Worm (Caenorhabditis elegans) whole organism, early embryonic: ENCODE measurements around the gene clec-228.
"Not testable (repeated sequence)": the region's sequence is repeated elsewhere in the genome, so short reads cannot be mapped to it uniquely, and the experiment has no call there.

Experiments
- B0310.2 ChIP-seq: sonication (generic microtip); optimal IDR thresholded peaks from 2 replicates; lab custom pipeline; 2016; ENCODE audit warnings: mild to moderate bottlenecking, missing genetic modification characterization, missing compliant biosample characterization
- F13C5.2 ChIP-seq: sonication (generic microtip); optimal IDR thresholded peaks from 2 replicates; lab custom pipeline; 2017; ENCODE audit warnings: mild to moderate bottlenecking, missing genetic modification characterization, inconsistent platforms, missing compliant biosample characterization
- aly-1 ChIP-seq: sonication (generic microtip); optimal IDR thresholded peaks from 2 replicates; lab custom pipeline; 2016; ENCODE audit warnings: missing genetic modification characterization, missing compliant biosample characterization
- ama-1 ChIP-seq: fragments of 150-350 bp; optimal IDR thresholded peaks from 2 replicates; lab custom pipeline; 2014
- ceh-13 ChIP-seq: fragments of 200-800 bp; sonication (Bioruptor generic); optimal IDR thresholded peaks from 2 replicates; lab custom pipeline; 2018; ENCODE audit warnings: mild to moderate bottlenecking, missing genetic modification characterization, missing compliant biosample characterization
- ceh-36 ChIP-seq: sonication (generic microtip); optimal IDR thresholded peaks from 2 replicates; lab custom pipeline; 2016; ENCODE audit warnings: missing genetic modification characterization, inconsistent platforms, missing compliant biosample characterization
- ets-7 ChIP-seq: sonication (generic microtip); optimal IDR thresholded peaks from 2 replicates; lab custom pipeline; 2016; ENCODE audit warnings: missing genotype, missing genetic modification characterization, missing compliant biosample characterization
- flt-1 ChIP-seq: fragments of 200-800 bp; sonication (Bioruptor generic); IDR thresholded peaks from 2 replicates; pipeline ENCODE4 v1.3.6; 2022; ENCODE audit warnings: missing genetic modification characterization, missing compliant biosample characterization
- hmbx-1 ChIP-seq: sonication (generic microtip); optimal IDR thresholded peaks from 2 replicates; lab custom pipeline; 2016; ENCODE audit warnings: mild to moderate bottlenecking, missing genetic modification characterization, missing compliant biosample characterization
- hmg-4 ChIP-seq: fragments of 200-800 bp; sonication (Bioruptor generic); optimal IDR thresholded peaks from 2 replicates; lab custom pipeline; 2018; ENCODE audit warnings: mild to moderate bottlenecking, missing genetic modification characterization, missing compliant biosample characterization
- hnd-1 ChIP-seq: sonication (generic microtip); optimal IDR thresholded peaks from 2 replicates; lab custom pipeline; 2016; ENCODE audit warnings: missing genetic modification characterization, missing compliant biosample characterization
- pes-1 ChIP-seq: fragments of 200-800 bp; sonication (Bioruptor generic); IDR thresholded peaks from 2 replicates; pipeline ENCODE4 v1.3.6; 2022; ENCODE audit warnings: missing genetic modification reagents, missing genetic modification characterization, missing compliant biosample characterization
- scrt-1 ChIP-seq: fragments of 200-800 bp; sonication (Bioruptor generic); IDR thresholded peaks from 2 replicates; pipeline ENCODE4 v1.3.6; 2022; ENCODE audit warnings: missing genetic modification characterization, missing compliant biosample characterization
- sea-1 ChIP-seq: fragments of 200-800 bp; sonication (Bioruptor generic); conservative IDR thresholded peaks from 2 replicates; pipeline ENCODE4 v1.3.6; 2022; ENCODE audit warnings: missing genetic modification characterization, missing compliant biosample characterization
- tbx-11 ChIP-seq: fragments of 200-800 bp; sonication (Bioruptor generic); IDR thresholded peaks from 2 replicates; pipeline ENCODE4 v1.3.6; 2022; ENCODE audit warnings: missing genetic modification characterization, missing compliant biosample characterization
- tbx-37 ChIP-seq: fragments of 200-800 bp; sonication (Bioruptor generic); conservative IDR thresholded peaks from 2 replicates; pipeline ENCODE4 v1.3.6; 2022; ENCODE audit warnings: missing genetic modification reagents, missing genetic modification characterization, missing compliant biosample characterization
- tra-4 ChIP-seq: sonication (generic microtip); optimal IDR thresholded peaks from 2 replicates; lab custom pipeline; 2017; ENCODE audit warnings: missing genetic modification characterization, missing compliant biosample characterization

The clec-228 gene

DNA sequence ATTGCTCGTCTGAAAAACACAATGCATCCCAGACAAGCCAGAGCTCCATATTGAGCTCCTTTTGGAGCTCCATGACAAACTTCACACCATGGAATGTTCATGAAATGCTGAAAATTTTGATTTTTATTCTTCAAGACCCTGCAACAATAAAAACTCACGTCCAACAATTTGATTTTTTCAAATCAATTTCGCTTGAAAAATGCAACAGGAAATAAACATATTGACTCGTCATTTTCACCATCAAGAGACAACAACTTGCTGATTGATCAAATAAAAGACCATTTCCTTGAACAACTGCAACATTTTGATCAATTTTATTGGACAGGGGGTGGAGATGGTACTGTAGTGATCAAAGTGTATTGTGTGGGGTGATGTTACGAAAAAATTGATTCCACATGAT lies 30.4 kb upstream of the clec-228 start, which contains the start of gene nhr-269:
Gene nhr-269, minus strand, starts transcription at position 101 of the 400 bp plus-strand sequence.
- TF ChIP-seq F13C5.2 (tag; lab: Kevin White, UChicago) (no peak), hmg-4 (GFP tag; lab: Kevin White, UChicago) (no peak), ceh-13 (GFP tag; lab: Kevin White, UChicago) (no peak), ama-1 (no peak), ceh-36 (tag; lab: Kevin White, UChicago) (no peak), tra-4 (tag; lab: Kevin White, UChicago) (no peak), hnd-1 (tag; lab: Kevin White, UChicago) (no peak), tbx-37 (GFP tag; lab: Robert Waterston, UW) (no peak), B0310.2 (tag; lab: Kevin White, UChicago) (no peak), scrt-1 (no peak), hmbx-1 (tag; lab: Kevin White, UChicago) (no peak), flt-1 (no peak), pes-1 (GFP tag; lab: Robert Waterston, UW) (no peak), ets-7 (tag; lab: Kevin White, UChicago) (no peak), sea-1 (GFP tag; lab: Robert Waterston, UW) (no peak), aly-1 (tag; lab: Kevin White, UChicago) (no peak), tbx-11 (GFP tag; lab: Robert Waterston, UW) (no peak)

DNA sequence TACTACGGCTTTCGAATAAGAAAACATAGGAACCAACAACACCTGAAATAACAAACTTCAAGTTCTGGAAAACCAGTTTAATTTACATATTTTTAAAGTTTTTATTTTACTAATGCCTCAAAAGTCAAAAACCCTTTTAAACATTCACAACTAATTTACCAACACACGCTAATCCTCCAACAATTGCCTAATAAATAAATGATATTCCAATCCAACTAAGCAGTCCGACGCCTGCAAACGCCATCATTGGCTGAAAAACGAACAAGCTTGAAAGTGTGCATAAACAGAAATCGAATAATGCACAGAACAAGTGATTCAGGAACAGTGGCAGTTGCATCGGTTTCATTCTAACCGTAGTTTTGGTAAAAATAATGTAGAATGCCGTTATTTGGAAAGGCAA lies 28.5 kb upstream of the clec-228 start:
- TF ChIP-seq tra-4 (tag; lab: Kevin White, UChicago) (no peak), tbx-37 (GFP tag; lab: Robert Waterston, UW) (no peak), hmbx-1 (tag; lab: Kevin White, UChicago) (no peak)

ce11 chrV:15361412-15361811 lies 22.1 kb upstream of the clec-228 start, which contains the start of gene ech-1.1:
Gene ech-1.1, minus strand, starts transcription at chrV:15361512.
- not testable (repeated sequence) for TF ChIP-seq F13C5.2 (tag; lab: Kevin White, UChicago); pes-1 (GFP tag; lab: Robert Waterston, UW); hnd-1 (tag; lab: Kevin White, UChicago)

DNA sequence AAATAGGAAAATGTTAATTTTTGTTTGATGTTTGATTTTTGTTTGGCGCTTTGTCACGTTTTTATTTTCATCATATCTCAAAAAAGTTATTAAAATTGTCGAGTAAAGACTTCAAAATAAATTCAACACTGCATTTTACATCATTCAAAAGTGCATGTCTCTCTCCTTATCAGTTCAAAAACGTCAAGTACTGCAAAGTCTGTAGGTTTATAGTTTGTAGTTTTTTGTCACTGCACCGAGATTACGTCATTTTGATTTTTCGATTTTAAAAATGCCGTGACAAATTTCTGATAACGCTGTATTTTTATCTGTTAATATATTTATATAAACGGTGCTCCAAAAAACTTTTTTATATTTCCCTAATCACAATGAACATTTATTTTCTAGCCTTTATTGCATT lies 15.4 kb upstream of the clec-228 start, which contains the start of gene C29F3.7:
Gene C29F3.7, plus strand, starts transcription at position 254 of the 400 bp plus-strand sequence.
- TF ChIP-seq ceh-13 (GFP tag; lab: Kevin White, UChicago) (no peak), hmg-4 (GFP tag; lab: Kevin White, UChicago) (no peak), ama-1 (no peak), pes-1 (GFP tag; lab: Robert Waterston, UW) (no peak), B0310.2 (tag; lab: Kevin White, UChicago) (no peak), hnd-1 (tag; lab: Kevin White, UChicago) (no peak), tra-4 (tag; lab: Kevin White, UChicago) (no peak), tbx-11 (GFP tag; lab: Robert Waterston, UW) (no peak), tbx-37 (GFP tag; lab: Robert Waterston, UW) (no peak), sea-1 (GFP tag; lab: Robert Waterston, UW) (no peak), flt-1 (no peak), aly-1 (tag; lab: Kevin White, UChicago) (no peak), ceh-36 (tag; lab: Kevin White, UChicago) (no peak), ets-7 (tag; lab: Kevin White, UChicago) (no peak)

DNA sequence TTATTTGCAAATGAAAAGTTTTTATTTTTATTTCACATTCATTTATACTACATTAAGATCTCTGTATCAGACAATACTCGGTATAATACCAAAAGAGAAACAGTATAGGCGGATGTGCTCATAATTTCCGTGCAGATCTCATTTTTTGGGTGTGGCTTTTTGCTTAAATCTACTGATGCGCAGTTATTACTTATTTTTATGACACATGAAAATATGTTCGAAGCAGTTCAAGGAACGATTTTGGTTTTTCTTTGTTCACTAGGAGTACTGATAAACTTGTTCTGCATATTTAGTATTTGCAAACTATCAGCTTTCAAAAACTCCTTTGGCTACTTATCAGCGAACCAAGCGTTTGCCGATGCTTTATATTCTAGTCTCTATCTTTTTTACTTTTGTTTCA lies 13.1 kb upstream of the clec-228 start, which contains the start of gene srx-58:
Gene srx-58, plus strand, starts transcription at position 301 of the 400 bp plus-strand sequence.
- TF ChIP-seq ceh-13 (GFP tag; lab: Kevin White, UChicago) (no peak), hmg-4 (GFP tag; lab: Kevin White, UChicago) (no peak), ets-7 (tag; lab: Kevin White, UChicago) (no peak), scrt-1 (no peak), sea-1 (GFP tag; lab: Robert Waterston, UW) (no peak), hnd-1 (tag; lab: Kevin White, UChicago) (no peak), tbx-11 (GFP tag; lab: Robert Waterston, UW) (no peak)

DNA sequence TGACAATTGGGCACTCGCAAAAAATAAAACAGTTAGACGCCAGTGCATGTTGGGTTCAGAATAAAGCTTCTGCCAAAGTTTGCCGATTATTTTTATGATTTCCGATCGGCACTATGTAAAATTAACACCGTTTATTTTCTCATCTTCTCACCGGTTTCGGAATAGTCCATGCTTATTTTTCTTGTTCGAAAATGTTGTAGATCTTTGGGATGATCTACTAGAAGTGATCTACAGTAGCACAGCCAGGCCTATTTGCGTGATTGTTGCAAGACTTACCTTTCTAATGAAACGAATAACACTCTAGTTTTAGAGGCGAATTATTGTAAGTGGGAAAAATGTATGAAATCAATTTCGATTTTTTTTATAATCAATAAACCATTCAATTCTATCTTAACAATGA lies 11.4 kb upstream of the clec-228 start, which contains the start of gene clec-231:
Gene clec-231, minus strand, starts transcription at position 101 of the 400 bp plus-strand sequence.
- no peak for TF ChIP-seq aly-1 (tag; lab: Kevin White, UChicago)
- TF ChIP-seq ceh-13 (GFP tag; lab: Kevin White, UChicago) = no peak
- TF ChIP-seq scrt-1 = no peak
- no peak for TF ChIP-seq ama-1
- TF ChIP-seq hmg-4 (GFP tag; lab: Kevin White, UChicago) = no peak
- no peak for TF ChIP-seq B0310.2 (tag; lab: Kevin White, UChicago)
- TF ChIP-seq tra-4 (tag; lab: Kevin White, UChicago) = no peak
- no peak for TF ChIP-seq flt-1
- TF ChIP-seq pes-1 (GFP tag; lab: Robert Waterston, UW) = no peak
- TF ChIP-seq F13C5.2 (tag; lab: Kevin White, UChicago) = no peak
- TF ChIP-seq hnd-1 (tag; lab: Kevin White, UChicago) = no peak
- TF ChIP-seq tbx-11 (GFP tag; lab: Robert Waterston, UW) = no peak

DNA sequence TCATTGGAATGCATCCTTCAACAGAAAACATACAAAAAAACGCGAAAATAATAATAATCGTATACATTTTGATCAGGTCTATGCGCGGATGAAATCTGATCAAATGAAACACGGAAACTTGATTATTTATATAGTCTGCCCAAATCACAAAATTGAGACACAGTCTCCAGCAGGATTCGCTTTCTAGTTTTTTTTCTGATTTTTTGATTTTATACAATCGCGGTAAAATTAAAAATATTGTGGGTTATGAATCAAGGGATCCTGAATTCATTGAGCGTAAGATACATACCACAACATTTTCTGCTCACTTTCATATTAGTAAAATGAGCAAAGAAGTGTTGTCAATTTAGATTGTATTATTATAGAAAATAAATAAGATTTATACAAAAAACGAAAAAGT lies 9.8 kb upstream of the clec-228 start, which contains the start of gene clec-230:
Gene clec-230, minus strand, starts transcription at position 101 of the 400 bp plus-strand sequence.
- TF ChIP-seq hmg-4 (GFP tag; lab: Kevin White, UChicago) (no peak), ceh-36 (tag; lab: Kevin White, UChicago) (no peak), B0310.2 (tag; lab: Kevin White, UChicago) (no peak), flt-1 (no peak), hnd-1 (tag; lab: Kevin White, UChicago) (no peak), ceh-13 (GFP tag; lab: Kevin White, UChicago) (no peak), aly-1 (tag; lab: Kevin White, UChicago) (no peak), ets-7 (tag; lab: Kevin White, UChicago) (no peak), tbx-11 (GFP tag; lab: Robert Waterston, UW) (no peak), sea-1 (GFP tag; lab: Robert Waterston, UW) (no peak), hmbx-1 (tag; lab: Kevin White, UChicago) (no peak), ama-1 (no peak), pes-1 (GFP tag; lab: Robert Waterston, UW) (no peak), tra-4 (tag; lab: Kevin White, UChicago) (no peak)
